Worm (Caenorhabditis elegans): Measurements from ENCODE around the gene C30G7.5.
A peak's percentile ranks its signal among the peaks of the same experiment; 100 is the strongest.

C30G7.5 gene

DNA sequence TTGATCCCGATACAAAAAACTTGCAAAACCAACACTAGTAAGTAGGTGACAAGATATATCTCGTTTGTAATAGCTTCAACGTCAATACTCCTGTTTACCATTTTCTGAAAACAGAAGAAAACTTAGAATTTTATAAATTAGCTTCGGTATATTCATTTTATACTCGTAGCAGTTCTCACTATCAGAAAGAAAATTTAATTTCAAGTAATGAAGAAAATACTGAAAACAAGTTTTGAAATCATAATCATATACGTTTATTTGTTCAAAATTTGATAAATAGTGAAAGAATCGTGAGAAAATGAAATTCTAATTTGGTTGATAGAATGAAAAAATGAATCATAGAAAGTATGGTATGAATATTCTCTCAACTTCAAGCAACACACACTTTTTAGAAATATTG, at the start of gene C30G7.5:
TSS of gene C30G7.5 (minus strand) at position 101 of the 400 bp plus-strand sequence.
- no peak for TF ChIP-seq K02D7.2 (tag; optimal IDR thresholded peaks at IDR 0.05)
- TF ChIP-seq sox-2 (GFP tag; IDR thresholded peaks at IDR 0.05): no peak
- TF ChIP-seq ceh-34 (tag; optimal IDR thresholded peaks at IDR 0.05): no peak
- no peak for TF ChIP-seq unc-86 (tag; optimal IDR thresholded peaks at IDR 0.05)
- TF ChIP-seq pag-3 (tag; optimal IDR thresholded peaks at IDR 0.05; ENCODE audit: borderline replicate concordance): no peak
- TF ChIP-seq ahr-1 (tag; optimal IDR thresholded peaks at IDR 0.05): no peak
- TF ChIP-seq pha-4 (tag; optimal IDR thresholded peaks at IDR 0.05): no peak
- no peak for TF ChIP-seq elt-4 (tag; optimal IDR thresholded peaks at IDR 0.05)
- no peak for TF ChIP-seq eyg-1 (tag; optimal IDR thresholded peaks at IDR 0.05)
- TF ChIP-seq syd-9 (tag; optimal IDR thresholded peaks at IDR 0.05): no peak
- no peak for TF ChIP-seq tbx-2 (tag; optimal IDR thresholded peaks at IDR 0.05)
- TF ChIP-seq ceh-30 (tag; optimal IDR thresholded peaks at IDR 0.05): no peak
- TF ChIP-seq lin-11 (tag; optimal IDR thresholded peaks at IDR 0.05): no peak
- TF ChIP-seq C08G9.2 (tag; optimal IDR thresholded peaks at IDR 0.05): no peak
- TF ChIP-seq C38D4.7 (GFP tag; optimal IDR thresholded peaks at IDR 0.05): no peak
- TF ChIP-seq ztf-16 (tag; optimal IDR thresholded peaks at IDR 0.05): no peak
- TF ChIP-seq ceh-45 (GFP tag; IDR thresholded peaks at IDR 0.05): no peak
- TF ChIP-seq ceh-6 (GFP tag; optimal IDR thresholded peaks at IDR 0.05): no peak

DNA sequence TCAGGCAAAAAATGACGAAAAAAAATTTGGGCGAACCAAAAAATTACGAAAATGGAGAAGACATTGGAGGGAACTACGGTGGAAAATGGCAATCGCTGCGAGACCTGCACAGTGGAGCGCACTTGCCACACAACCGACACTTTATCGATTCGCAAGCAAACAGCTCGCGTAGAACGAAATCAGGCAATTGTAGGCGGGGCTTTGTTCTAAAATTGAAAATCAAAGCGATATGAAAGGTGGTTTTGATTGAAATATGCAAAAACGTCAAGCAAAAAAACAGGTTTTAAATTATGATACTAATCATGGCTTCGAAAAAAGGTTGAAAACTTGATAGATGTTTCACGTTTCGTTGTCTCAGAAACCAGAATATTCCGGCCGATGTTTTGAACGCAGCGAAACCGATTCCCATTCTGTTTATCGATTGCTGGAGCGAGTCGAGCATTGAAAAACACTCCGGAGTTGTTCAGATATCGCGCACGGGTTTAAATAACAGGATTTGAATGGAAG, 47.7 kb upstream of the C30G7.5 start, which contains the start of the genes fib-1 and mut-15:
TSS of gene fib-1 (minus strand) at position 40 of the 507 bp plus-strand sequence.
TSS of gene mut-15 (plus strand) at position 360 of the 507 bp plus-strand sequence.
- no peak for TF ChIP-seq lin-11 (tag; optimal IDR thresholded peaks at IDR 0.05)
- TF ChIP-seq elt-2 (tag; optimal IDR thresholded peaks at IDR 0.05): peak; percentile 87
- peak; percentile 73 for TF ChIP-seq hlh-6 (tag; optimal IDR thresholded peaks at IDR 0.05)
- no peak for TF ChIP-seq fkh-10 (GFP tag; optimal IDR thresholded peaks at IDR 0.05)
- TF ChIP-seq hlh-13 (GFP tag; optimal IDR thresholded peaks at IDR 0.05): peak; percentile 2
- peak; percentile 91 for TF ChIP-seq unc-42 (tag; optimal IDR thresholded peaks at IDR 0.05)
- peak; percentile 88 for TF ChIP-seq F13H6.1 (tag; optimal IDR thresholded peaks at IDR 0.05)
- TF ChIP-seq ama-1 (optimal IDR thresholded peaks at IDR 0.05): no peak
- peak; percentile 97 for TF ChIP-seq ref-2 (tag; optimal IDR thresholded peaks at IDR 0.05)
- peak; percentile 70 for TF ChIP-seq fkh-6 (tag; optimal IDR thresholded peaks at IDR 0.05)
- no peak for TF ChIP-seq ceh-24 (tag; optimal IDR thresholded peaks at IDR 0.05)
- TF ChIP-seq npax-4 (tag; optimal IDR thresholded peaks at IDR 0.05): peak; percentile 41
- TF ChIP-seq ceh-30 (tag; optimal IDR thresholded peaks at IDR 0.05): no peak
- no peak for TF ChIP-seq nhr-11 (tag; optimal IDR thresholded peaks at IDR 0.05)
- peak; percentile 95 for TF ChIP-seq lim-6 (tag; optimal IDR thresholded peaks at IDR 0.05)
- TF ChIP-seq tbx-2 (tag; optimal IDR thresholded peaks at IDR 0.05): peak; percentile 98
- TF ChIP-seq madf-2 (tag; optimal IDR thresholded peaks at IDR 0.05): peak; percentile 40
- TF ChIP-seq ceh-19 (GFP tag; optimal IDR thresholded peaks at IDR 0.05): peak; percentile 66
- peak; percentile 86 for TF ChIP-seq nfya-1 (tag; optimal IDR thresholded peaks at IDR 0.05)
- peak; percentile 30 for TF ChIP-seq ceh-6 (GFP tag; optimal IDR thresholded peaks at IDR 0.05)
- no peak for TF ChIP-seq nhr-232 (tag; optimal IDR thresholded peaks at IDR 0.05)
- TF ChIP-seq sdc-2 (tag; optimal IDR thresholded peaks at IDR 0.05): peak; percentile 65
- TF ChIP-seq ceh-9 (tag; optimal IDR thresholded peaks at IDR 0.05): no peak
- peak; percentile 92 for TF ChIP-seq ets-4 (tag; optimal IDR thresholded peaks at IDR 0.05)
- TF ChIP-seq dve-1 (tag; optimal IDR thresholded peaks at IDR 0.05): peak; percentile 67
- TF ChIP-seq hlh-30 (tag; optimal IDR thresholded peaks at IDR 0.05; ENCODE audit: insufficient read depth): no peak
- TF ChIP-seq che-1 (tag; optimal IDR thresholded peaks at IDR 0.05): peak; percentile 38
- TF ChIP-seq unc-55 (GFP tag; optimal IDR thresholded peaks at IDR 0.05): peak; percentile 83
- TF ChIP-seq hlh-8 (tag; optimal IDR thresholded peaks at IDR 0.05): peak; percentile 77
- TF ChIP-seq ceh-34 (tag; optimal IDR thresholded peaks at IDR 0.05): peak; percentile 96
- TF ChIP-seq dmd-4 (tag; optimal IDR thresholded peaks at IDR 0.05; ENCODE audit: borderline replicate concordance): peak; percentile 19
- TF ChIP-seq unc-86 (tag; optimal IDR thresholded peaks at IDR 0.05): peak; percentile 79
- peak; percentile 45 for TF ChIP-seq ttx-3 (tag; optimal IDR thresholded peaks at IDR 0.05)
- peak; percentile 97 for TF ChIP-seq C08G9.2 (tag; optimal IDR thresholded peaks at IDR 0.05)
- peak; percentile 99 for TF ChIP-seq ceh-31 (tag; optimal IDR thresholded peaks at IDR 0.05)
- TF ChIP-seq C38D4.7 (GFP tag; optimal IDR thresholded peaks at IDR 0.05): no peak
- TF ChIP-seq hlh-15 (tag; optimal IDR thresholded peaks at IDR 0.05): peak; percentile 77
- TF ChIP-seq eyg-1 (tag; optimal IDR thresholded peaks at IDR 0.05): peak; percentile 67
- TF ChIP-seq pha-4 (tag; optimal IDR thresholded peaks at IDR 0.05): no peak
- no peak for TF ChIP-seq elt-4 (tag; optimal IDR thresholded peaks at IDR 0.05)
- TF ChIP-seq syd-9 (tag; optimal IDR thresholded peaks at IDR 0.05): peak; percentile 76
- TF ChIP-seq ceh-14 (tag; optimal IDR thresholded peaks at IDR 0.05): peak; percentile 90
- TF ChIP-seq ceh-45 (GFP tag; IDR thresholded peaks at IDR 0.05): 0 out of 2 replicates have a peak, but pooled peaks have one; percentile 18
- no peak for TF ChIP-seq K02D7.2 (tag; optimal IDR thresholded peaks at IDR 0.05)
- TF ChIP-seq fax-1 (tag; optimal IDR thresholded peaks at IDR 0.05): peak; percentile 90
- no peak for TF ChIP-seq sox-2 (GFP tag; IDR thresholded peaks at IDR 0.05)
